Worm (Caenorhabditis elegans): ENCODE data around the gene pld-1.
A peak's percentile ranks its signal among the peaks of the same experiment; 100 is the strongest.

pld-1 gene

DNA sequence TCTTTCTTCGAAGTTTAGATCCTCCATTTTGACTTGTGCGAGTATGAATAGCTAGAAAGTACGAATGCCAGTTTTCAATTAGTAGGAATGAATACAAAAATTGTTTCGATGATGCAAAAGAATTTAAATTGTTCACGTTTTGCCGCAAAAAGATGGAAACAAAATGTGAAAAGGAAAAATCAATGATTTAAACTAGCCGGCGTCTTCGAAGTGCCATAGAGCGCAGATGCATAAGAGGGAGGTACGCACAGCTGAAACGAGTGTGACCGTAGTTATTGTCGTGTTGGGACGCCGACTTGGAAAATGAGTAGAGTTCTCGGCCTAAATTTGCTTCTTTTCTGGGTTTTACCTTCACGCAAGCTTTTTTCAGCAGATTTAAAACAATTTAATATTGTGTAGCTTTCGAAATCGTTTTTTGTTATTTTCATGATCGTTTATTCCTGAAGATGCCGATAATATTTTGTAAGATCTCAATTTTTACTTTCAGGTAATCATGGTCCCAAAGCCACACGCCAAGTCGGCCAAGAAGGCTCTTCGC, 36.3 kb downstream of the pld-1 start, which contains the start of the genes ify-1 and rpl-22:
TSS of gene ify-1 (minus strand) at position 51 of the 538 bp plus-strand sequence.
TSS of gene rpl-22 (plus strand) at position 488 of the 538 bp plus-strand sequence.
- no peak for TF ChIP-seq unc-39 (tag; optimal IDR thresholded peaks at IDR 0.05)
- TF ChIP-seq mes-2 (tag; optimal IDR thresholded peaks at IDR 0.05; ENCODE audit: poor library complexity, severe bottlenecking): peak; percentile 96
- TF ChIP-seq nhr-25 (tag; optimal IDR thresholded peaks at IDR 0.05; ENCODE audit: borderline replicate concordance, insufficient read depth): peak; percentile 94
- no peak for TF ChIP-seq ces-1 (GFP tag; optimal IDR thresholded peaks at IDR 0.05)
- no peak for TF ChIP-seq daf-12 (tag; optimal IDR thresholded peaks at IDR 0.05)
- TF ChIP-seq nhr-111 (GFP tag; optimal IDR thresholded peaks at IDR 0.05): no peak
- 0 out of 2 replicates have a peak, but pooled peaks have one; percentile 34 for TF ChIP-seq php-3 (GFP tag; IDR thresholded peaks at IDR 0.05)
- no peak for TF ChIP-seq lin-39 (tag; optimal IDR thresholded peaks at IDR 0.05)
- TF ChIP-seq nhr-48 (tag; optimal IDR thresholded peaks at IDR 0.05): peak; percentile 43
- peak; percentile 90 for TF ChIP-seq nhr-11 (tag; optimal IDR thresholded peaks at IDR 0.05)
- peak; percentile 80 for TF ChIP-seq nhr-28 (tag; optimal IDR thresholded peaks at IDR 0.05)
- TF ChIP-seq nhr-77 (tag; optimal IDR thresholded peaks at IDR 0.05): peak; percentile 96
- TF ChIP-seq nhr-10 (tag; optimal IDR thresholded peaks at IDR 0.05): peak; percentile 36
- no peak; the same call in 1 of the 2 replicates for TF ChIP-seq set-16 (GFP tag; IDR thresholded peaks at IDR 0.05)
- peak; percentile 89 for TF ChIP-seq hlh-11 (tag; optimal IDR thresholded peaks at IDR 0.05)
- peak; percentile 96 for TF ChIP-seq mep-1 (tag; optimal IDR thresholded peaks at IDR 0.05)
- TF ChIP-seq T26A8.4 (GFP tag; IDR thresholded peaks at IDR 0.05): peak; percentile 86
- no peak for TF ChIP-seq gei-8 (GFP tag; optimal IDR thresholded peaks at IDR 0.05)
- peak; percentile 99 for TF ChIP-seq lin-38 (GFP tag; IDR thresholded peaks at IDR 0.05)
- TF ChIP-seq ama-1 (optimal IDR thresholded peaks at IDR 0.05): peak; percentile 75
- TF ChIP-seq daf-16 (GFP tag; optimal IDR thresholded peaks at IDR 0.05): peak in 1 of 2 experiments; percentile 38
- TF ChIP-seq daf-16 (tag; optimal IDR thresholded peaks at IDR 0.05): peak; percentile 84
- peak; percentile 42 for TF ChIP-seq zag-1 (tag; optimal IDR thresholded peaks at IDR 0.05)
- no peak for TF ChIP-seq F26F4.8 (GFP tag; conservative IDR thresholded peaks at IDR 0.05)
- TF ChIP-seq nhr-41 (GFP tag; IDR thresholded peaks at IDR 0.05): no peak
- TF ChIP-seq egl-27 (tag; optimal IDR thresholded peaks at IDR 0.05): no peak
- peak; percentile 84 for TF ChIP-seq T20F7.1 (GFP tag; optimal IDR thresholded peaks at IDR 0.05)
- peak; percentile 72 for TF ChIP-seq ctbp-1 (GFP tag; IDR thresholded peaks at IDR 0.05)
- TF ChIP-seq F37D6.2 (tag; optimal IDR thresholded peaks at IDR 0.05): peak; percentile 56
- TF ChIP-seq nhr-6 (tag; optimal IDR thresholded peaks at IDR 0.05): peak; percentile 95
- TF ChIP-seq lin-1 (GFP tag; IDR thresholded peaks at IDR 0.05): no peak
- TF ChIP-seq ZK546.5 (tag; optimal IDR thresholded peaks at IDR 0.05): peak in 1 of 2 experiments; percentile 16
- TF ChIP-seq mxl-3 (GFP tag; optimal IDR thresholded peaks at IDR 0.05): peak; percentile 61
- TF ChIP-seq arid-1 (GFP tag; conservative IDR thresholded peaks at IDR 0.05): peak; percentile 92
- TF ChIP-seq ceh-82 (tag; optimal IDR thresholded peaks at IDR 0.05): no peak
- TF ChIP-seq sdz-12 (GFP tag; optimal IDR thresholded peaks at IDR 0.05): no peak
- TF ChIP-seq fkh-10 (GFP tag; optimal IDR thresholded peaks at IDR 0.05): peak; percentile 91
- peak; percentile 24 for TF ChIP-seq spr-3 (GFP tag; optimal IDR thresholded peaks at IDR 0.05)
- no peak for TF ChIP-seq lin-29 (GFP tag; IDR thresholded peaks at IDR 0.05)
- TF ChIP-seq madf-9 (GFP tag; conservative IDR thresholded peaks at IDR 0.05): 0 out of 2 replicates have a peak, but pooled peaks have one; percentile 21
- TF ChIP-seq snpc-1.2 (GFP tag; IDR thresholded peaks at IDR 0.05): peak; percentile 66; the same call in 1 of the 2 replicates
- TF ChIP-seq R02D3.7 (tag; optimal IDR thresholded peaks at IDR 0.05): no peak
- TF ChIP-seq nhr-76 (tag; optimal IDR thresholded peaks at IDR 0.05): no peak
- TF ChIP-seq aha-1 (tag): peak; percentile 91
- TF ChIP-seq skn-1 (tag; optimal IDR thresholded peaks at IDR 0.05): no peak
- peak; percentile 82 for TF ChIP-seq spr-1 (tag; optimal IDR thresholded peaks at IDR 0.05)
- TF ChIP-seq ceh-44 (GFP tag; IDR thresholded peaks at IDR 0.05): no peak
- no peak for TF ChIP-seq Y48G9A.11 (GFP tag; IDR thresholded peaks at IDR 0.05)
- no peak for TF ChIP-seq Y5F2A.4 (GFP tag; optimal IDR thresholded peaks at IDR 0.05)
- TF ChIP-seq Y105C5A.15 (GFP tag; IDR thresholded peaks at IDR 0.05): no peak
- peak in 1 of 2 experiments; percentile 53 for TF ChIP-seq mdl-1 (tag; optimal IDR thresholded peaks at IDR 0.05)
- TF ChIP-seq dpl-1 (GFP tag; optimal IDR thresholded peaks at IDR 0.05): peak; percentile 94

All from whole organism, L4 larva.